Worm (Caenorhabditis elegans): ENCODE measurements around the gene F22H10.6.

F22H10.6 gene

DNA sequence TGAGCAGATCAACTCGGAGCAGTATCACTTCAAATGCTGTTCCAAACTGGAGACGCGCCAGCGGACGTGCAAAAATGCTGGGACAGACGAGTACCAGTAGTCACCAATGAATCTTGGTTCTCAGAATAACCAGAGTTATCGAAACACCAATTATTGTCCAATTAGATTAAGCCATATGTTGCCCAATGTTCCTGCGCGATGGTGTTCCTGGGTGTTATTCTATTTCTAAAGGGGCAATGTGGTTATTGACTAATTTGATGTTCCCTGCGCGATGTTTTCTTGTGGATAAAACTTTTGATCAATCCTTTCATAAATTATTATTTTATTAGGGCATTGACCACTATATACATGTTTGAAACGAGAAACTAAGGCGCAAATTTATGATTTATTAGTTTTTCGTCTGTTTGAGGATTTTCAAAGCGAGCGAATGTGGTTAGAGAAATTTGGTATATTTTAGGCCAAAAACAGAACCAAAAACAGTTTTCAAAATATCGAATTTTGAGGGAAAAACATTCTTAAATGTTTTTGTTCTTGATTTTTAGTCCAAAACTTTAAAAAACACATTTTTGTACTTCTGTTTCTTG, 9.1 kb downstream of the F22H10.6 start (continued):
- TF ChIP-seq skn-1 (tag; optimal IDR thresholded peaks at IDR 0.05) (peak; percentile 96), ama-1 (optimal IDR thresholded peaks at IDR 0.05) (no peak), mab-5 (tag; optimal IDR thresholded peaks at IDR 0.05) (peak; percentile 98), nhr-12 (tag; optimal IDR thresholded peaks at IDR 0.05) (peak; percentile 78), unc-55 (GFP tag; optimal IDR thresholded peaks at IDR 0.05) (peak; percentile 100), nhr-25 (tag; optimal IDR thresholded peaks at IDR 0.05) (peak; percentile 98), elt-1 (tag; optimal IDR thresholded peaks at IDR 0.05) (peak; percentile 13), snpc-4 (tag; optimal IDR thresholded peaks at IDR 0.05) (peak; percentile 94), nhr-237 (tag; optimal IDR thresholded peaks at IDR 0.05) (peak; percentile 95), lin-11 (tag; optimal IDR thresholded peaks at IDR 0.05) (peak; percentile 38), ztf-4 (tag; optimal IDR thresholded peaks at IDR 0.05) (peak; percentile 93), nhr-6 (tag; optimal IDR thresholded peaks at IDR 0.05) (peak; percentile 99), elt-3 (tag; optimal IDR thresholded peaks at IDR 0.05) (no peak), aly-2 (tag; optimal IDR thresholded peaks at IDR 0.05) (peak; percentile 84), R02D3.7 (tag; optimal IDR thresholded peaks at IDR 0.05) (peak; percentile 75), sma-3 (GFP tag; optimal IDR thresholded peaks at IDR 0.05) (peak; percentile 99), zag-1 (tag; optimal IDR thresholded peaks at IDR 0.05) (peak; percentile 97), peb-1 (tag; optimal IDR thresholded peaks at IDR 0.05) (no peak), alr-1 (tag; optimal IDR thresholded peaks at IDR 0.05) (no peak)

DNA sequence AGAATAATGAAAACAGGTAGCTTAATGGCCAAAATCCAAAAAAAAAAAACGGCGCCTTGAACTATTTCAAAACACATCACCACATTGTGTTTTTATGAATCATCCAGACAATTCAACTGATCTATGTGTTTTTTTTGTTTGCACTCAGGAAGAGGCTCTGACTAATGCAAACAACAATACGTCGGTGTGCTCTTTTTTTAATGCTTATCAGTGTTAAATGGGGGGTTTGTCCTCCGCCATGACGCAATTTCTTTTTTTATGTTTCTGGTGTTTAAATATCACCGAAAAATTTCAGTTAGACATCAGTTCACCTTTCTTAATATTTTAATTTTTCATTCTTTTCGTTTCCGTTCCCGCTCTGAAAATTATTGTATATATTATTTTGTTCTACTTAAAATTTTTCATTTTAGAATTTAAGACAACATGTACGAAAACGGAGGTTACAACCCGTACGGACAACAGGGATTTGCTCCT, 12.0 kb downstream of the F22H10.6 start, which contains the start of gene F22H10.2:
F22H10.2 (plus strand) TSS at position 424 of the 474 bp plus-strand sequence.
- TF ChIP-seq gmeb-1 (tag; optimal IDR thresholded peaks at IDR 0.05) (no peak), skn-1 (tag; optimal IDR thresholded peaks at IDR 0.05) (no peak), unc-55 (GFP tag; optimal IDR thresholded peaks at IDR 0.05) (no peak), mab-5 (tag; optimal IDR thresholded peaks at IDR 0.05) (no peak), nhr-129 (tag; optimal IDR thresholded peaks at IDR 0.05) (peak; percentile 37), crh-2 (tag; optimal IDR thresholded peaks at IDR 0.05) (peak; percentile 11), lin-39 (tag; optimal IDR thresholded peaks at IDR 0.05) (no peak), aly-2 (tag; optimal IDR thresholded peaks at IDR 0.05) (no peak), Y55F3AM.14 (GFP tag; optimal IDR thresholded peaks at IDR 0.05) (no peak), mbf-1 (tag; optimal IDR thresholded peaks at IDR 0.05) (no peak), blmp-1 (tag; optimal IDR thresholded peaks at IDR 0.05; ENCODE audit: insufficient read depth) (no peak), sma-3 (GFP tag; optimal IDR thresholded peaks at IDR 0.05) (no peak), alr-1 (tag; optimal IDR thresholded peaks at IDR 0.05) (no peak), egl-27 (tag; optimal IDR thresholded peaks at IDR 0.05) (no peak), lin-11 (tag; optimal IDR thresholded peaks at IDR 0.05) (no peak), sma-9 (GFP tag; optimal IDR thresholded peaks at IDR 0.05) (peak; percentile 50), sma-9 (tag; optimal IDR thresholded peaks at IDR 0.05) (no peak), ztf-4 (tag; optimal IDR thresholded peaks at IDR 0.05) (no peak), nhr-25 (tag; optimal IDR thresholded peaks at IDR 0.05) (no peak), fos-1 (tag; optimal IDR thresholded peaks at IDR 0.05) (peak; percentile 87), F13H6.1 (tag; optimal IDR thresholded peaks at IDR 0.05) (no peak)

DNA sequence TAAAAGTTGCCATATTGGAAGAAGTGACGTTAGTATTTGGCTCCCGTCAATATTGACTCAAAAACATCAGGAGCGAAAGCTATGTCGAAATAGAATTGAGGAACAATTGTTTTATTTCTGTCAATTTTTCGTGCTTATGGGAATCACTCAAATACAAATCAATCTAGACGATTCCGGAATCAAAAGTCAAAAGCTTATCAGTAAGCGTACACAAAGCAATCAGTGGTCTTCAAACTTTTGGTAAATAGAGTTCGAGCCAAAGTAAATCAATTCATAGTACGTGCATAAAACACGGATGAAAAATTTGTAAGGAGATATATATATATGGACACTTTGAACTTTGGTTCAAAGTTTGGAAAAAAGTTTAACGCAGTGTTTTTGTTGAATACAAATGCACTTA, 13.0 kb downstream of the F22H10.6 start:
- TF ChIP-seq peb-1 (tag; optimal IDR thresholded peaks at IDR 0.05) (no peak), nhr-11 (tag; optimal IDR thresholded peaks at IDR 0.05) (no peak), nhr-21 (tag; optimal IDR thresholded peaks at IDR 0.05) (no peak), mdl-1 (tag; optimal IDR thresholded peaks at IDR 0.05) (no peak), sma-9 (GFP tag; optimal IDR thresholded peaks at IDR 0.05) (peak; percentile 51), sma-9 (tag; optimal IDR thresholded peaks at IDR 0.05) (no peak), lin-13 (GFP tag; optimal IDR thresholded peaks at IDR 0.05) (no peak), nhr-129 (tag; optimal IDR thresholded peaks at IDR 0.05) (no peak)

DNA sequence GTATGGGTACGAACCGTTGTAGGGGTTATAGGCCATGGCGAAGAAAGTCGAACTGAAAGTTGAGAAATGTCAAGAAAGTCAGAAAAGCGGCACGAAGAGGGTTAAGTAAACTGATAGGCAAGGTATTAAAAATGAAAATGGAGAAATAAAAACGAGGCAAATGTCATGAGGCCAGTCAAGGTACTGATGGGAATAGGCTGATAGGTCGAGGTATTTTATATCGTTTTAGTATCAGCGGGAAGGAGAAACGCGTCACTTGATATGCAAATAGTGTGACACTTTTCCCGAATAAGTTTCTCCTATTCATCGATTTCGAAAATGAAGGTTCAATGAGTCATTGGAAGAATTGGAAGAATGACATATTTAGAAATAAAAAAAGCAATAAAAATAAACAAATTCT, 13.5 kb downstream of the F22H10.6 start, which contains the start of gene F22H10.3:
F22H10.3 (minus strand) TSS at position 36 of the 400 bp plus-strand sequence.
- peak; percentile 22 for TF ChIP-seq F13H6.1 (tag; optimal IDR thresholded peaks at IDR 0.05)
- no peak for TF ChIP-seq sem-4 (tag; optimal IDR thresholded peaks at IDR 0.05)
- TF ChIP-seq crh-2 (tag; optimal IDR thresholded peaks at IDR 0.05), result peak; percentile 6
- peak; percentile 81 for TF ChIP-seq fos-1 (tag; optimal IDR thresholded peaks at IDR 0.05)
- TF ChIP-seq nhr-10 (tag; optimal IDR thresholded peaks at IDR 0.05), result no peak
- no peak for TF ChIP-seq ztf-4 (tag; optimal IDR thresholded peaks at IDR 0.05)
- peak; percentile 64 for TF ChIP-seq sma-9 (GFP tag; optimal IDR thresholded peaks at IDR 0.05)
- no peak for TF ChIP-seq sma-9 (tag; optimal IDR thresholded peaks at IDR 0.05)
- TF ChIP-seq gmeb-1 (tag; optimal IDR thresholded peaks at IDR 0.05), result peak; percentile 22
- TF ChIP-seq zag-1 (tag; optimal IDR thresholded peaks at IDR 0.05), result no peak
- peak; percentile 47 for TF ChIP-seq ama-1 (optimal IDR thresholded peaks at IDR 0.05)
- TF ChIP-seq ceh-82 (tag; optimal IDR thresholded peaks at IDR 0.05), result no peak
- TF ChIP-seq nhr-23 (tag; optimal IDR thresholded peaks at IDR 0.05), result no peak

All from whole organism, L2 larva.